Worm (Caenorhabditis elegans) whole organism, early embryonic: ENCODE data around the gene mex-1.

Experiments used
- B0310.2 ChIP-seq: sonication (generic microtip); optimal IDR thresholded peaks from 2 replicates; lab custom pipeline; 2016; ENCODE audit warnings: mild to moderate bottlenecking, missing genetic modification characterization, missing compliant biosample characterization
- F13C5.2 ChIP-seq: sonication (generic microtip); optimal IDR thresholded peaks from 2 replicates; lab custom pipeline; 2017; ENCODE audit warnings: mild to moderate bottlenecking, missing genetic modification characterization, inconsistent platforms, missing compliant biosample characterization
- aly-1 ChIP-seq: sonication (generic microtip); optimal IDR thresholded peaks from 2 replicates; lab custom pipeline; 2016; ENCODE audit warnings: missing genetic modification characterization, missing compliant biosample characterization
- ama-1 ChIP-seq: fragments of 150-350 bp; optimal IDR thresholded peaks from 2 replicates; lab custom pipeline; 2014
- ceh-13 ChIP-seq: fragments of 200-800 bp; sonication (Bioruptor generic); optimal IDR thresholded peaks from 2 replicates; lab custom pipeline; 2018; ENCODE audit warnings: mild to moderate bottlenecking, missing genetic modification characterization, missing compliant biosample characterization
- ceh-36 ChIP-seq: sonication (generic microtip); optimal IDR thresholded peaks from 2 replicates; lab custom pipeline; 2016; ENCODE audit warnings: missing genetic modification characterization, inconsistent platforms, missing compliant biosample characterization
- ets-7 ChIP-seq: sonication (generic microtip); optimal IDR thresholded peaks from 2 replicates; lab custom pipeline; 2016; ENCODE audit warnings: missing genotype, missing genetic modification characterization, missing compliant biosample characterization
- flt-1 ChIP-seq: fragments of 200-800 bp; sonication (Bioruptor generic); IDR thresholded peaks from 2 replicates; pipeline ENCODE4 v1.3.6; 2022; ENCODE audit warnings: missing genetic modification characterization, missing compliant biosample characterization
- hmbx-1 ChIP-seq: sonication (generic microtip); optimal IDR thresholded peaks from 2 replicates; lab custom pipeline; 2016; ENCODE audit warnings: mild to moderate bottlenecking, missing genetic modification characterization, missing compliant biosample characterization
- hmg-4 ChIP-seq: fragments of 200-800 bp; sonication (Bioruptor generic); optimal IDR thresholded peaks from 2 replicates; lab custom pipeline; 2018; ENCODE audit warnings: mild to moderate bottlenecking, missing genetic modification characterization, missing compliant biosample characterization
- hnd-1 ChIP-seq: sonication (generic microtip); optimal IDR thresholded peaks from 2 replicates; lab custom pipeline; 2016; ENCODE audit warnings: missing genetic modification characterization, missing compliant biosample characterization
- pes-1 ChIP-seq: fragments of 200-800 bp; sonication (Bioruptor generic); IDR thresholded peaks from 2 replicates; pipeline ENCODE4 v1.3.6; 2022; ENCODE audit warnings: missing genetic modification reagents, missing genetic modification characterization, missing compliant biosample characterization
- scrt-1 ChIP-seq: fragments of 200-800 bp; sonication (Bioruptor generic); IDR thresholded peaks from 2 replicates; pipeline ENCODE4 v1.3.6; 2022; ENCODE audit warnings: missing genetic modification characterization, missing compliant biosample characterization
- sea-1 ChIP-seq: fragments of 200-800 bp; sonication (Bioruptor generic); conservative IDR thresholded peaks from 2 replicates; pipeline ENCODE4 v1.3.6; 2022; ENCODE audit warnings: missing genetic modification characterization, missing compliant biosample characterization
- tbx-11 ChIP-seq: fragments of 200-800 bp; sonication (Bioruptor generic); IDR thresholded peaks from 2 replicates; pipeline ENCODE4 v1.3.6; 2022; ENCODE audit warnings: missing genetic modification characterization, missing compliant biosample characterization
- tbx-37 ChIP-seq: fragments of 200-800 bp; sonication (Bioruptor generic); conservative IDR thresholded peaks from 2 replicates; pipeline ENCODE4 v1.3.6; 2022; ENCODE audit warnings: missing genetic modification reagents, missing genetic modification characterization, missing compliant biosample characterization
- tra-4 ChIP-seq: sonication (generic microtip); optimal IDR thresholded peaks from 2 replicates; lab custom pipeline; 2017; ENCODE audit warnings: missing genetic modification characterization, missing compliant biosample characterization

The mex-1 gene

DNA sequence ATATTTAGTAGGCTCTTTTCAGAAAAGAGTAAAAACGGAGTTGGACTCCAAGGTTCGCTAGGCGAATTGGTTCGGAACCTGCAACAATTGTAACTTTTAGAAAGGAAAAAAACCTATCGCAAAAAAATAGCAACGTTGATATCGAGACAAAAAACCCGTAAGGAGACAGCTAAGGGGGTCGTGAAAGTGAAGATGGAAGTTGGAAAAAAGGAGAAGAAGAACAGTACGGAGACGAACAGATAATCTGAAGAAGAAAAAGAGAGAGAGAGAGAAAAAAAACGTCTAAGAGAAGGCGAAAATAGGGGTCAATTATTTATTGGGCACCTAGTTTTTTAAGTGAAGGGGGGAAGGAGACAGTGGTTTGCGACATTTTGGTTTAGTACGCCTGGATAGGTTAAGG is 33.2 kb upstream of the mex-1 start, which contains the start of gene lin-29:
lin-29 (minus strand) TSS at position 78 of the 400 bp plus-strand sequence.
- TF ChIP-seq B0310.2 (tag; lab: Kevin White, UChicago) (no peak), ets-7 (tag; lab: Kevin White, UChicago) (no peak), hmbx-1 (tag; lab: Kevin White, UChicago) (no peak), ceh-36 (tag; lab: Kevin White, UChicago) (no peak), hnd-1 (tag; lab: Kevin White, UChicago) (no peak), tbx-11 (GFP tag; lab: Robert Waterston, UW) (no peak), scrt-1 (GFP tag; lab: Robert Waterston, UW) (no peak), aly-1 (no peak)

DNA sequence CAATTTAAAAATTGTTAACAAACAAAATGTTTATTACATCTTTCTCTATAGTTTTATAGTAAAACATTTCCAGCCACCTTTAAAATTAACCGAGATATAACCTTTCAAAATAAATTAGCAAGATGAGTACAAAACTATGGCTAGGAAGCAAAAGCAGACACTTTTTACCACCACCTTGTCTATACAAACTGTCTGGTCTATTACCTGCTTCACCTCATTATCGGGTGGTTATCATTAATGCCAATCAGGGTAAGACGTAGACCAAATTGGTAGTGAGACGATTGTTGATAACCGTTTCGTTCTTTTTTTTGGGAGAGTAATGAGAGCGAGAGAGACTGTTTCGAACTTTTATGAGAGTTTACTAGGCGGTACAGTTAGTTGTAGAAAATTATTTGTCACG is 32.0 kb upstream of the mex-1 start:
- no peak for TF ChIP-seq aly-1
- no peak for TF ChIP-seq hmg-4
- no peak for TF ChIP-seq ets-7 (tag; lab: Kevin White, UChicago)
- no peak for TF ChIP-seq B0310.2 (tag; lab: Kevin White, UChicago)
- no peak for TF ChIP-seq sea-1
- no peak for TF ChIP-seq tbx-11 (GFP tag; lab: Robert Waterston, UW)
- TF ChIP-seq hmbx-1 (tag; lab: Kevin White, UChicago) = no peak
- TF ChIP-seq tra-4 (tag; lab: Kevin White, UChicago) = no peak
- TF ChIP-seq flt-1 (GFP tag; lab: Robert Waterston, UW) = no peak
- TF ChIP-seq scrt-1 (GFP tag; lab: Robert Waterston, UW) = no peak
- no peak for TF ChIP-seq pes-1 (GFP tag; lab: Robert Waterston, UW)
- no peak for TF ChIP-seq ama-1
- no peak for TF ChIP-seq tbx-37
- TF ChIP-seq ceh-13 (GFP tag; lab: Kevin White, UChicago) = no peak
- TF ChIP-seq ceh-36 (tag; lab: Kevin White, UChicago) = no peak
- no peak for TF ChIP-seq F13C5.2 (tag; lab: Kevin White, UChicago)
- TF ChIP-seq hnd-1 (tag; lab: Kevin White, UChicago) = no peak

DNA sequence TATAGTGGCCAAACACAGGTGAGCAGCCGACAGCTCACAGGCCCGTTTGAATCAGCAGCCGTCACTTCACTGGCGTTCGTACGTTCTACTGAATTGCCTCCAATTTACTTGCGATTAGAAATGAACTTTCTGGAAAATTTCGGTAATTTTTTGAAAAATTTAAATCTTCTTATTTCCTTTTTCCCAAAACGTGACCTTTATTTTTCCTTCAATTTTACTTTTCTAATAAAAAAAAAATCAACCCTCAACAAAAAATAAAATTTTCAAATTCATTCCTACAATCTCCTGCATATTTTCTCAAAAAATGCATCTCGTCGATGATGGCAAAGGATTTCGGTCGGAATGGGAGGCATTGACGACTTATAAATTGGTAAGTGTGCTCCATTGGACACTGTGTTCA is 20.0 kb upstream of the mex-1 start, which contains the start of gene W03C9.8:
W03C9.8 (plus strand) TSS at position 301 of the 400 bp plus-strand sequence.
- TF ChIP-seq flt-1 (GFP tag; lab: Robert Waterston, UW) (no peak), F13C5.2 (tag; lab: Kevin White, UChicago) (no peak), scrt-1 (GFP tag; lab: Robert Waterston, UW) (no peak), ets-7 (tag; lab: Kevin White, UChicago) (no peak), B0310.2 (tag; lab: Kevin White, UChicago) (no peak), hmbx-1 (tag; lab: Kevin White, UChicago) (no peak), hmg-4 (no peak), tbx-37 (no peak), tbx-11 (GFP tag; lab: Robert Waterston, UW) (no peak), sea-1 (no peak), ceh-36 (tag; lab: Kevin White, UChicago) (no peak), ceh-13 (GFP tag; lab: Kevin White, UChicago) (no peak), ama-1 (no peak), tra-4 (tag; lab: Kevin White, UChicago) (no peak), aly-1 (no peak), pes-1 (GFP tag; lab: Robert Waterston, UW) (no peak), hnd-1 (tag; lab: Kevin White, UChicago) (no peak)

ce11 chrII:11952963-11953362 is 15.5 kb upstream of the mex-1 start:
- TF ChIP-seq ceh-13 (GFP tag; lab: Kevin White, UChicago) (no peak), tbx-11 (GFP tag; lab: Robert Waterston, UW) (no peak), ets-7 (tag; lab: Kevin White, UChicago) (no peak), flt-1 (GFP tag; lab: Robert Waterston, UW) (no peak), ama-1 (no peak), tbx-37 (no peak), sea-1 (no peak), pes-1 (GFP tag; lab: Robert Waterston, UW) (no peak), ceh-36 (tag; lab: Kevin White, UChicago) (no peak), hmg-4 (no peak), tra-4 (tag; lab: Kevin White, UChicago) (no peak), B0310.2 (tag; lab: Kevin White, UChicago) (no peak), scrt-1 (GFP tag; lab: Robert Waterston, UW) (no peak), hnd-1 (tag; lab: Kevin White, UChicago) (no peak)

- TF ChIP-seq hnd-1 (tag; lab: Kevin White, UChicago) = no peak
- TF ChIP-seq B0310.2 (tag; lab: Kevin White, UChicago) = no peak
- no peak for TF ChIP-seq flt-1 (GFP tag; lab: Robert Waterston, UW)
- no peak for TF ChIP-seq scrt-1 (GFP tag; lab: Robert Waterston, UW)
- no peak for TF ChIP-seq pes-1 (GFP tag; lab: Robert Waterston, UW)
- TF ChIP-seq tra-4 (tag; lab: Kevin White, UChicago) = no peak
- no peak for TF ChIP-seq aly-1
- TF ChIP-seq tbx-37 = no peak
- no peak for TF ChIP-seq ets-7 (tag; lab: Kevin White, UChicago)
- no peak for TF ChIP-seq ama-1
- no peak for TF ChIP-seq F13C5.2 (tag; lab: Kevin White, UChicago)
- TF ChIP-seq hmbx-1 (tag; lab: Kevin White, UChicago) = no peak
- no peak for TF ChIP-seq hmg-4
These were observed 14.2 kb upstream of the mex-1 start, which contains the start of gene W03C9.6 for ce11 chrII:11954208-11954607. Gene W03C9.6, plus strand, starts transcription at chrII:11954508.

DNA sequence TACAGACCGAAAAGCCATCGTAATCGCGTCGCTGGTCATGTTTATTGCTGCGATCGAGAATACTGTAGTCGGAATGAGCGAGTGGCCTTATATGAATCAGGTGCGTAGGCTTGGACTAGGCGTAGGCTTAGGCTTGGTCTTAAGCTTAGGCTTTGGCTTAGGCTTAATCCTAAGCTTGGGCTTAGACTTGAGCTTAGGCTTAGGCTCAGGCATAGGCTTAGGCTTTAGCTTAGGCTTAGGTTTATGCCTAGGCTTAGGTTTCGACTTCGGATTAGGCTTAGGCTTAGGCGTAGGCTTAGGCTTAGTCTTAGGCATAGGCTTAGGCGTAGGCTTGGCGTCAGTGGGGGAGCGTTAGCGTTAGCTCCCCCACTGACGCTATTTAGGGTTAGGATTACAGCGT is 13.6 kb upstream of the mex-1 start:
- TF ChIP-seq pes-1 (GFP tag; lab: Robert Waterston, UW) (peak; percentile 35; the same call in 1 of the 2 replicates), ceh-36 (tag; lab: Kevin White, UChicago) (peak; percentile 83), ama-1 (no peak)

DNA sequence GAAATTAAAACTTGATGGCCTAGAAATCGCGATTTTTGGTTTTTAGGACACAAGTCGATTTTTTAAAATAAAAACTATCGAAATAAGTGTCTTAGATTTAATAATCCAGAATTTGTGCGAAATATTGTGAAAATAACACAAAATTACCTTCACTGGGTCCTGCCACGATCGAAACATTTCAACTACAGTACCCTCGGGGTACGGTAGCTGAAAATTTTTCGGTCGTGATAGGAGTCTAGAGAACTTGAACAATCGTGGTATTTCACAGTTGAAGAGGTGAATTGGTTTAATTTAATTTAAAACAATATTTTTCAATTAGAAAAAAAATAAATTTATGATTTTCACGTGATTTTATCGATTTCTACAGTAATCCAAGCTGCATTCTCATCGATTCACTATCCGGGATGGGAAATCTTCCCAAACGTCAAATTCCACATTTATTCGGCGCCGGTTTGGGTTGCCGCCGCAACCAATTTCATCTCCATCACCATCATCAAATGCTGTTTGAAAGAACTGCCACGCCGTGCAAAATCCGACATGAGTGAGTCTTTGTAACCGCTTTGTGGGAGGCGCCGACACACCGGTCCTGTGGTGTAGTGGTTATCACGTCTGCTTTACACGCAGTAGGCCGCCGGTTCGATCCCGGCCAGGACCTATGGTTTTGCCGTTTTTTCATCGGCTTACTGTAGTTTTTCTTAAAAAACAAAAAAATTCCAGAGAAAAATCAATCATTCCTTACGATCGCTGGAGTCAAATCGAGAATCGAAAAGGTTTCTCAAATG is 9.5 kb upstream of the mex-1 start:
- TF ChIP-seq tra-4 (tag; lab: Kevin White, UChicago) = peak; percentile 43
- TF ChIP-seq ceh-36 (tag; lab: Kevin White, UChicago) = peak; percentile 44
- TF ChIP-seq hmg-4 = peak; percentile 88
- no peak for TF ChIP-seq ama-1
- TF ChIP-seq ceh-13 (GFP tag; lab: Kevin White, UChicago) = peak; percentile 57
- TF ChIP-seq hnd-1 (tag; lab: Kevin White, UChicago) = peak; percentile 23
- TF ChIP-seq scrt-1 (GFP tag; lab: Robert Waterston, UW) = peak; percentile 69; the same call in 1 of the 2 replicates
- no peak for TF ChIP-seq B0310.2 (tag; lab: Kevin White, UChicago)
- TF ChIP-seq aly-1 = peak; percentile 68
- TF ChIP-seq tbx-37 = peak; percentile 47; the same call in 1 of the 2 replicates
- TF ChIP-seq flt-1 (GFP tag; lab: Robert Waterston, UW) = peak; percentile 76
- peak; percentile 87 for TF ChIP-seq F13C5.2 (tag; lab: Kevin White, UChicago)
- TF ChIP-seq tbx-11 (GFP tag; lab: Robert Waterston, UW) = peak; percentile 64; the same call in 1 of the 2 replicates
- no peak for TF ChIP-seq ets-7 (tag; lab: Kevin White, UChicago)
- TF ChIP-seq sea-1 = peak; percentile 63; the same call in 1 of the 2 replicates
- TF ChIP-seq pes-1 (GFP tag; lab: Robert Waterston, UW) = peak; percentile 81
- TF ChIP-seq hmbx-1 (tag; lab: Kevin White, UChicago) = no peak
